Worm (Caenorhabditis elegans) whole organism, midembryonic: Measurements from ENCODE around the gene nrps-1.

Experiments used
- T22C8.4 ChIP-seq: fragments of 200-800 bp; sonication (Bioruptor generic); IDR thresholded peaks from 2 replicates; pipeline ENCODE4 v1.3.6; 2022; ENCODE audit warnings: missing genetic modification characterization, missing compliant biosample characterization
- cog-1 ChIP-seq: sonication (generic microtip); optimal IDR thresholded peaks from 2 replicates; lab custom pipeline; 2016; ENCODE audit warnings: missing genetic modification characterization, missing compliant biosample characterization
- flt-1 ChIP-seq: fragments of 200-800 bp; sonication (Bioruptor generic); IDR thresholded peaks from 2 replicates; pipeline ENCODE4 v1.3.6; 2022; ENCODE audit warnings: missing genetic modification characterization, missing compliant biosample characterization
- klf-2 ChIP-seq: fragments of 200-800 bp; sonication (Bioruptor generic); conservative IDR thresholded peaks from 2 replicates; pipeline ENCODE4 v1.3.6; 2022; ENCODE audit warnings: missing genetic modification reagents, missing genetic modification characterization, missing compliant biosample characterization
- med-1 ChIP-seq: sonication (generic microtip); optimal IDR thresholded peaks from 2 replicates; lab custom pipeline; 2017; ENCODE audit warnings: missing genetic modification characterization, mild to moderate bottlenecking, missing compliant biosample characterization, antibody characterized with exemption, missing genetic modification reagents; ENCODE audit not compliant: insufficient read depth
- ref-1 ChIP-seq: fragments of 200-800 bp; sonication (Bioruptor generic); conservative IDR thresholded peaks from 2 replicates; pipeline ENCODE4 v1.3.6; 2022; ENCODE audit warnings: missing genetic modification reagents, missing genetic modification characterization, missing compliant biosample characterization
- tab-1 ChIP-seq: fragments of 200-800 bp; sonication (Bioruptor generic); IDR thresholded peaks from 2 replicates; pipeline ENCODE4 v1.3.6; 2022; ENCODE audit warnings: missing genetic modification characterization, missing compliant biosample characterization
- ztf-23 ChIP-seq: fragments of 200-800 bp; sonication (Bioruptor generic); IDR thresholded peaks from 2 replicates; pipeline ENCODE4 v1.3.6; 2022; ENCODE audit warnings: missing genetic modification reagents, missing genetic modification characterization, missing compliant biosample characterization
- ztf-29 ChIP-seq: fragments of 200-800 bp; sonication (Bioruptor generic); IDR thresholded peaks from 2 replicates; pipeline ENCODE4 v1.3.6; 2022; ENCODE audit warnings: missing genetic modification reagents, missing genetic modification characterization, missing compliant biosample characterization

The nrps-1 gene

ce11 chrIII:11589311-11589710 lies 54.8 kb downstream of the nrps-1 start:
- TF ChIP-seq ztf-29 (GFP tag; lab: Robert Waterston, UW) (no peak), med-1 (GFP tag; lab: Kevin White, UChicago) (no peak), ztf-23 (GFP tag; lab: Robert Waterston, UW) (no peak), cog-1 (tag; lab: Kevin White, UChicago) (no peak), ref-1 (GFP tag; lab: Robert Waterston, UW) (no peak), tab-1 (no peak)

ce11 chrIII:11590255-11590654 lies 55.8 kb downstream of the nrps-1 start:
- TF ChIP-seq klf-2 (GFP tag; lab: Robert Waterston, UW): no peak
- no peak for TF ChIP-seq ref-1 (GFP tag; lab: Robert Waterston, UW)
- no peak for TF ChIP-seq med-1 (GFP tag; lab: Kevin White, UChicago)
- TF ChIP-seq cog-1 (tag; lab: Kevin White, UChicago): no peak
- no peak for TF ChIP-seq tab-1
- TF ChIP-seq T22C8.4 (GFP tag; lab: Robert Waterston, UW): no peak
- TF ChIP-seq ztf-29 (GFP tag; lab: Robert Waterston, UW): no peak
- TF ChIP-seq ztf-23 (GFP tag; lab: Robert Waterston, UW): no peak
- no peak for TF ChIP-seq flt-1 (GFP tag; lab: Robert Waterston, UW)

DNA sequence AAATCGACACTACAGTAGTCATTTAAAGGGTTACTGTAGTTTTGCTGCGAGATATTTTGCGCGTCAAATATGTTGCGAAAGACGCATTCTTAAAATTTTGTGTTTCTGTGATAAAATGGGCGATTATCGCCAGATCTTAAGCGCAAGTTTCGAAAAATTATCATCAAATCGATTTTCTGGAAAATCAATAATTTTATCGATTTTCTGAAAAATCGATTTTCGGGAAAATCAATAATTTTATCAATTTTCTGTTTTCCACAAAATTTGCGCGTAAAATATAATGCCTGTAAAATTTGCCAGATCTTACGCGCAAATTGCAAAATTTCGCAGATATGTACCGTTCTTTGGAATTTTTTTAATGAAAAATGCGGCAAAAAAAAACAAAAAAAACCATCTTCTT lies 57.6 kb downstream of the nrps-1 start:
- TF ChIP-seq med-1 (GFP tag; lab: Kevin White, UChicago): no peak
- no peak for TF ChIP-seq flt-1 (GFP tag; lab: Robert Waterston, UW)
- peak; percentile 77 for TF ChIP-seq T22C8.4 (GFP tag; lab: Robert Waterston, UW)
